Worm (Caenorhabditis elegans) whole organism, L3 larva: ENCODE data around the gene R151.8.
A peak's percentile ranks its signal among the peaks of the same experiment; 100 is the strongest.

ENCODE experiments used
- egl-27 ChIP-seq: sonication (generic microtip); optimal IDR thresholded peaks from 4 replicates; lab custom pipeline; 2017; ENCODE audit warnings: missing biosample characterization, missing genetic modification reagents, missing genetic modification characterization
- nhr-28 ChIP-seq: fragments of 150-350 bp; optimal IDR thresholded peaks from 2 replicates; lab custom pipeline; 2014; ENCODE audit warnings: missing biosample characterization, missing genetic modification characterization
- nhr-77 ChIP-seq: fragments of 150-350 bp; optimal IDR thresholded peaks from 2 replicates; lab custom pipeline; 2014; ENCODE audit warnings: missing biosample characterization, missing genetic modification characterization
- pha-4 ChIP-seq: fragments of 150-350 bp; optimal IDR thresholded peaks from 2 replicates; lab custom pipeline; 2014; ENCODE audit warnings: missing biosample characterization, missing genetic modification reagents, missing genetic modification characterization
- zag-1 ChIP-seq: fragments of 150-350 bp; optimal IDR thresholded peaks from 2 replicates; lab custom pipeline; 2014; ENCODE audit warnings: missing biosample characterization, missing genetic modification characterization

DNA sequence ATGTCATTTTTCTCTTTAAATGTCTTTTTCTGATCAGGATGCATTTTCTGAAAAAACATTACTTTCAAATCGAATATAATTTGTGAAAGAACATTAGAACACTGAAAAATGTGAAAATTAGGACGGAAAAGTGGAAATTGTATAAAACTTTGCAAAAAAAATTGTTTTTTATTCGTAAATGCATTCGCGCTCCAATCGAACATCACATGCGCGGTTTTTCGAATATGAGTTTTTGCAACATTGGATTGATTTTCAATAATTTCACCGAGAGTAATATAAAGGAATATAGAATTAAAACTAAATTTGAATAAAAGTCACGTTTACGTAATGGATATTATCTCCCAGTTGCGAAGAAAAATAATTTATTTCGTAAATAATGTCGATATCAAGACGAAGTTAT, 47.6 kb upstream of the R151.8 start, which contains the start of the genes spot-1 and B0361.11:
- TF ChIP-seq zag-1 (no peak), pha-4 (tag; lab: Kevin White, UChicago) (peak; percentile 81), nhr-28 (tag; lab: Kevin White, UChicago) (no peak), nhr-77 (tag; lab: Kevin White, UChicago) (no peak), egl-27 (tag; lab: Kevin White, UChicago) (no peak)
